Worm (Caenorhabditis elegans) whole organism, L1 larva: Measurements from ENCODE around the gene C16C8.19.

Experiments
- blmp-1 ChIP-seq: fragments of 150-350 bp; optimal IDR thresholded peaks from 2 replicates; lab custom pipeline; 2014; ENCODE audit warnings: missing biosample characterization, missing genetic modification characterization
- dsc-1 ChIP-seq: sonication (generic microtip); optimal IDR thresholded peaks from 2 replicates; lab custom pipeline; 2016; ENCODE audit warnings: mild to moderate bottlenecking, missing genetic modification characterization, missing compliant biosample characterization
- egl-13 ChIP-seq: sonication (generic microtip); optimal IDR thresholded peaks from 2 replicates; lab custom pipeline; 2016; ENCODE audit warnings: missing genotype, missing genetic modification reagents, missing genetic modification characterization, missing compliant biosample characterization
- elt-2 ChIP-seq: sonication (generic microtip); optimal IDR thresholded peaks from 2 replicates; lab custom pipeline; 2016; ENCODE audit warnings: missing genetic modification characterization, mild to moderate bottlenecking, inconsistent platforms, missing compliant biosample characterization, missing genetic modification reagents
- elt-3 ChIP-seq, 6 experiments: fragments of 150-350 bp in 1 of 6; sonication (generic microtip); optimal IDR thresholded peaks; 2 replicates each; lab custom pipeline; 2017 to 2018; ENCODE audit warnings: missing biosample characterization in 6 of 6, missing genetic modification characterization in 6 of 6, inconsistent platforms in 1 of 6
- fkh-8 ChIP-seq: sonication (generic microtip); optimal IDR thresholded peaks from 2 replicates; lab custom pipeline; 2016; ENCODE audit warnings: mild to moderate bottlenecking, missing genetic modification characterization, missing compliant biosample characterization
- hlh-4 ChIP-seq: sonication (generic microtip); optimal IDR thresholded peaks from 2 replicates; lab custom pipeline; 2016; ENCODE audit warnings: mild to moderate bottlenecking, missing genetic modification characterization, missing compliant biosample characterization
- hpl-2 ChIP-seq: fragments of 150-350 bp; optimal IDR thresholded peaks from 2 replicates; lab custom pipeline; 2014; ENCODE audit warnings: missing biosample characterization, missing genetic modification reagents, missing genetic modification characterization
- irx-1 ChIP-seq: sonication (generic microtip); optimal IDR thresholded peaks from 2 replicates; lab custom pipeline; 2016; ENCODE audit warnings: missing genetic modification characterization, missing compliant biosample characterization
- lin-15B ChIP-seq: fragments of 150-350 bp; sonication (generic microtip); optimal IDR thresholded peaks from 3 replicates; lab custom pipeline; 2014; ENCODE audit warnings: missing biosample characterization, missing genetic modification characterization
- swsn-7 ChIP-seq: sonication (generic microtip); optimal IDR thresholded peaks from 2 replicates; lab custom pipeline; 2016; ENCODE audit warnings: missing genetic modification characterization, missing compliant biosample characterization
- unc-130 ChIP-seq: fragments of 150-350 bp; optimal IDR thresholded peaks from 2 replicates; lab custom pipeline; 2017; ENCODE audit warnings: missing biosample characterization, missing genetic modification characterization, inconsistent platforms

C16C8.19 gene

ce11 chrII:3502520-3503323, 44.4 kb downstream of the C16C8.19 start, which contains the start of the genes col-71 and Y49F6B.2 (continued):
- TF ChIP-seq irx-1 (tag; lab: Kevin White, UChicago) (peak; percentile 92), hlh-4 (tag; lab: Kevin White, UChicago) (no peak), elt-3 (tag; optimal IDR thresholded peaks at IDR 0.05; lab: Kevin White, UChicago) (peak in 2 of 6 experiments; percentile 21 to 40), dsc-1 (tag; lab: Kevin White, UChicago) (peak; percentile 94), hpl-2 (GFP tag; lab: Kevin White, UChicago) (no peak), egl-13 (peak; percentile 91), unc-130 (peak; percentile 24), blmp-1 (peak; percentile 57), swsn-7 (tag; lab: Kevin White, UChicago) (peak; percentile 81), elt-2 (tag; lab: Kevin White, UChicago) (peak; percentile 68)

- TF ChIP-seq lin-15B (tag; lab: Kevin White, UChicago) = no peak
- TF ChIP-seq fkh-8 (tag; lab: Kevin White, UChicago) = no peak
Measured at ce11 chrII:3504717-3505116, 46.4 kb downstream of the C16C8.19 start, which contains the start of gene cyh-1. cyh-1 (plus strand) TSS chrII:3505017.
